Worm (Caenorhabditis elegans) whole organism, L4 larva: Measurements from ENCODE around the gene C33D9.6.
A peak's percentile ranks its signal among the peaks of the same experiment; 100 is the strongest.

ENCODE experiments used
- F26F4.8 ChIP-seq: fragments of 200-800 bp; sonication (Bioruptor generic); conservative IDR thresholded peaks from 2 replicates; pipeline ENCODE4 v1.3.6; 2022; ENCODE audit warnings: missing genetic modification characterization, missing compliant biosample characterization
- F37D6.2 ChIP-seq: sonication (generic microtip); optimal IDR thresholded peaks from 2 replicates; lab custom pipeline; 2016; ENCODE audit warnings: mild to moderate bottlenecking, missing genetic modification characterization, missing compliant biosample characterization
- F44E2.7 ChIP-seq: fragments of 200-800 bp; sonication (Bioruptor generic); IDR thresholded peaks from 2 replicates; pipeline ENCODE4 v2.1.2; 2022; ENCODE audit warnings: missing genetic modification characterization, missing compliant biosample characterization
- T26A8.4 ChIP-seq: fragments of 200-800 bp; sonication (Bioruptor generic); IDR thresholded peaks from 2 replicates; pipeline ENCODE4 v1.3.6; 2022; ENCODE audit warnings: missing genetic modification characterization, missing compliant biosample characterization
- aha-1 ChIP-seq: fragments of 150-350 bp; peaks from one replicate; lab custom pipeline; 2014; ENCODE audit warnings: missing biosample characterization, missing genetic modification characterization
- arid-1 ChIP-seq: fragments of 200-800 bp; sonication (Bioruptor generic); conservative IDR thresholded peaks from 2 replicates; pipeline ENCODE4 v1.3.6; 2022; ENCODE audit warnings: missing genetic modification reagents, missing genetic modification characterization, missing compliant biosample characterization
- ceh-32 ChIP-seq: sonication (generic microtip); optimal IDR thresholded peaks from 2 replicates; lab custom pipeline; 2016; ENCODE audit warnings: mild to moderate bottlenecking, missing genetic modification characterization, missing compliant biosample characterization; ENCODE audit not compliant: poor library complexity
- ceh-62 ChIP-seq: sonication (generic microtip); optimal IDR thresholded peaks from 2 replicates; lab custom pipeline; 2017; ENCODE audit warnings: missing biosample characterization, missing genetic modification characterization
- ces-1 ChIP-seq: fragments of 150-350 bp; sonication (generic microtip); optimal IDR thresholded peaks from 4 replicates; lab custom pipeline; 2014; ENCODE audit warnings: missing biosample characterization, missing genetic modification reagents, missing genetic modification characterization
- ctbp-1 ChIP-seq: fragments of 200-800 bp; sonication (Bioruptor generic); IDR thresholded peaks from 2 replicates; pipeline ENCODE4 v1.3.6; 2022; ENCODE audit warnings: missing genetic modification reagents, missing genetic modification characterization, missing compliant biosample characterization
- daf-19 ChIP-seq: fragments of 200-800 bp; sonication (Bioruptor generic); conservative IDR thresholded peaks from 2 replicates; pipeline ENCODE4 v1.3.6; 2022; ENCODE audit warnings: missing genetic modification characterization, missing compliant biosample characterization
- daf-8 ChIP-seq: fragments of 200-800 bp; sonication (Bioruptor generic); IDR thresholded peaks from 2 replicates; pipeline ENCODE4 v1.3.6; 2022; ENCODE audit warnings: missing genetic modification characterization, missing compliant biosample characterization
- dmd-6 ChIP-seq: fragments of 200-800 bp; sonication (Bioruptor generic); IDR thresholded peaks from 2 replicates; pipeline ENCODE4 v1.3.6; 2022; ENCODE audit warnings: missing genetic modification reagents, missing genetic modification characterization, missing compliant biosample characterization
- egl-27 ChIP-seq: sonication (generic microtip); optimal IDR thresholded peaks from 3 replicates; lab custom pipeline; 2017; ENCODE audit warnings: missing biosample characterization, missing genetic modification reagents, missing genetic modification characterization
- egl-43 ChIP-seq: fragments of 200-800 bp; sonication (Bioruptor generic); IDR thresholded peaks from 2 replicates; pipeline ENCODE4 v1.3.6; 2022; ENCODE audit warnings: missing genetic modification reagents, missing genetic modification characterization, missing compliant biosample characterization
- fkh-10 ChIP-seq: fragments of 150-350 bp; optimal IDR thresholded peaks from 2 replicates; lab custom pipeline; 2014; ENCODE audit warnings: missing biosample characterization, missing genetic modification reagents, missing genetic modification characterization
- hlh-30 ChIP-seq: sonication (generic microtip); optimal IDR thresholded peaks from 2 replicates; lab custom pipeline; 2017; ENCODE audit warnings: antibody characterized with exemption, mild to moderate bottlenecking, missing genetic modification characterization, missing compliant biosample characterization; ENCODE audit not compliant: insufficient read depth
- hmg-1.1 ChIP-seq: fragments of 200-800 bp; sonication (Bioruptor generic); IDR thresholded peaks from 2 replicates; pipeline ENCODE4 v1.3.6; 2022; ENCODE audit warnings: missing genetic modification reagents, missing genetic modification characterization, missing compliant biosample characterization
- jun-1 ChIP-seq: fragments of 150-350 bp; optimal IDR thresholded peaks from 2 replicates; lab custom pipeline; 2014; ENCODE audit warnings: missing biosample characterization, missing genetic modification reagents, missing genetic modification characterization
- lin-13 ChIP-seq: fragments of 150-350 bp; optimal IDR thresholded peaks from 2 replicates; lab custom pipeline; 2014; ENCODE audit warnings: missing biosample characterization, missing genetic modification reagents, missing genetic modification characterization
- lin-15B ChIP-seq: fragments of 150-350 bp; sonication (generic microtip); optimal IDR thresholded peaks from 3 replicates; lab custom pipeline; 2014; ENCODE audit warnings: missing biosample characterization, missing genetic modification characterization
- lsy-2 ChIP-seq, 2 experiments: fragments of 150-350 bp in 1 of 2; sonication (generic microtip) in 1 of 2; optimal IDR thresholded peaks; 2 replicates each; lab custom pipeline; 2014 to 2017; ENCODE audit warnings: missing biosample characterization in 2 of 2, missing genetic modification characterization in 2 of 2
- madf-5 ChIP-seq, 2 experiments: fragments of 200-800 bp; sonication (Bioruptor generic); IDR thresholded peaks; 2 replicates each; pipeline ENCODE4 v1.3.6; 2022; ENCODE audit warnings: missing compliant biosample characterization in 2 of 2, missing genetic modification characterization in 2 of 2
- mdl-1 ChIP-seq, 2 experiments: fragments of 150-350 bp in 1 of 2; sonication (generic microtip) in 1 of 2; optimal IDR thresholded peaks; 2 replicates each; lab custom pipeline; 2014 to 2017; ENCODE audit warnings: missing biosample characterization in 2 of 2, missing genetic modification characterization in 2 of 2
- mdt-29 ChIP-seq: fragments of 200-800 bp; sonication (Bioruptor generic); IDR thresholded peaks from 2 replicates; pipeline ENCODE4 v1.3.6; 2022; ENCODE audit warnings: missing genetic modification reagents, missing genetic modification characterization, missing compliant biosample characterization
- mep-1 ChIP-seq: fragments of 150-350 bp; sonication (generic microtip); optimal IDR thresholded peaks from 3 replicates; lab custom pipeline; 2014; ENCODE audit warnings: missing biosample characterization, missing genetic modification characterization
- mxl-2 ChIP-seq: fragments of 200-800 bp; sonication (Bioruptor generic); conservative IDR thresholded peaks from 2 replicates; pipeline ENCODE4 v1.3.6; 2022; ENCODE audit warnings: missing genetic modification reagents, missing genetic modification characterization, missing compliant biosample characterization
- nhr-237 ChIP-seq: sonication (generic microtip); optimal IDR thresholded peaks from 2 replicates; lab custom pipeline; 2017; ENCODE audit warnings: missing biosample characterization, missing genetic modification characterization
- nhr-28 ChIP-seq: fragments of 150-350 bp; optimal IDR thresholded peaks from 2 replicates; lab custom pipeline; 2014; ENCODE audit warnings: missing biosample characterization, missing genetic modification characterization
- nhr-41 ChIP-seq: fragments of 200-800 bp; sonication (Bioruptor generic); IDR thresholded peaks from 2 replicates; pipeline ENCODE4 v1.3.6; 2022; ENCODE audit warnings: missing genetic modification reagents, missing genetic modification characterization, missing compliant biosample characterization
- nhr-42 ChIP-seq: fragments of 200-800 bp; sonication (Bioruptor generic); IDR thresholded peaks from 2 replicates; pipeline ENCODE4 v1.3.6; 2022; ENCODE audit warnings: missing genetic modification characterization, missing compliant biosample characterization
- nhr-48 ChIP-seq: sonication (generic microtip); optimal IDR thresholded peaks from 2 replicates; lab custom pipeline; 2016; ENCODE audit warnings: mild to moderate bottlenecking, missing genetic modification characterization, missing compliant biosample characterization
- nhr-6 ChIP-seq: fragments of 150-350 bp; optimal IDR thresholded peaks from 2 replicates; lab custom pipeline; 2014; ENCODE audit warnings: missing biosample characterization, missing genetic modification characterization
- nhr-76 ChIP-seq: fragments of 150-350 bp; optimal IDR thresholded peaks from 2 replicates; lab custom pipeline; 2014; ENCODE audit warnings: missing biosample characterization, missing genetic modification characterization
- pha-4 ChIP-seq, 2 experiments: fragments of 150-350 bp in 1 of 2; fragments of 200-800 bp in 1 of 2; sonication (Bioruptor generic) in 1 of 2; IDR thresholded peaks in 1 of 2; optimal IDR thresholded peaks in 1 of 2; 2 replicates each; pipeline versions ENCODE4 v1.3.6 to Lab custom; 2014 to 2022; ENCODE audit warnings: missing genetic modification characterization in 2 of 2, missing genetic modification reagents in 2 of 2, missing biosample characterization in 1 of 2, missing compliant biosample characterization in 1 of 2
- php-3 ChIP-seq: fragments of 200-800 bp; sonication (Bioruptor generic); IDR thresholded peaks from 2 replicates; pipeline ENCODE4 v1.3.6; 2022; ENCODE audit warnings: missing genetic modification reagents, missing genetic modification characterization, missing compliant biosample characterization
- pqm-1 ChIP-seq: sonication (generic microtip); optimal IDR thresholded peaks from 2 replicates; lab custom pipeline; 2017; ENCODE audit warnings: missing biosample characterization, missing genetic modification characterization
- sdz-12 ChIP-seq: fragments of 200-800 bp; sonication (Bioruptor generic); optimal IDR thresholded peaks from 2 replicates; lab custom pipeline; 2018; ENCODE audit warnings: mild to moderate bottlenecking, missing genetic modification characterization, missing compliant biosample characterization
- set-16 ChIP-seq: fragments of 200-800 bp; sonication (Bioruptor generic); IDR thresholded peaks from 2 replicates; pipeline ENCODE4 v1.3.6; 2022; ENCODE audit warnings: missing genetic modification reagents, missing genetic modification characterization, missing compliant biosample characterization
- snpc-1.2 ChIP-seq: fragments of 200-800 bp; sonication (Bioruptor generic); IDR thresholded peaks from 2 replicates; pipeline ENCODE4 v1.3.6; 2022; ENCODE audit warnings: missing genetic modification reagents, missing genetic modification characterization, missing compliant biosample characterization
- snpc-4 ChIP-seq: fragments of 150-350 bp; optimal IDR thresholded peaks from 2 replicates; lab custom pipeline; 2014; ENCODE audit warnings: missing biosample characterization, missing genetic modification characterization
- spr-1 ChIP-seq: sonication (generic microtip); optimal IDR thresholded peaks from 2 replicates; lab custom pipeline; 2016; ENCODE audit warnings: mild to moderate bottlenecking, missing genetic modification characterization, missing compliant biosample characterization
- spr-3 ChIP-seq: fragments of 200-800 bp; sonication (Bioruptor generic); optimal IDR thresholded peaks from 2 replicates; lab custom pipeline; 2018; ENCODE audit warnings: mild to moderate bottlenecking, missing genetic modification characterization, missing compliant biosample characterization
- tra-1 ChIP-seq: fragments of 200-800 bp; sonication (Bioruptor generic); IDR thresholded peaks from 2 replicates; pipeline ENCODE4 v1.3.6; 2022; ENCODE audit warnings: missing genetic modification reagents, missing genetic modification characterization, missing compliant biosample characterization
- unc-130 ChIP-seq: sonication (generic microtip); optimal IDR thresholded peaks from 2 replicates; lab custom pipeline; 2016; ENCODE audit warnings: missing genetic modification reagents, missing genetic modification characterization, missing compliant biosample characterization
- unc-62 ChIP-seq, 3 experiments: fragments of 150-350 bp in 1 of 3; sonication (generic microtip); optimal IDR thresholded peaks in 2 of 3; peaks in 1 of 3; 1 replicate in 1 of 3; 2 replicates in 2 of 3; lab custom pipeline; 2014 to 2017; ENCODE audit warnings: missing biosample characterization in 3 of 3, missing genetic modification characterization in 3 of 3, missing genetic modification reagents in 3 of 3, missing genotype in 1 of 3
- zip-11 ChIP-seq: fragments of 200-800 bp; sonication (Bioruptor generic); IDR thresholded peaks from 2 replicates; pipeline ENCODE4 v1.3.6; 2022; ENCODE audit warnings: missing genetic modification characterization, missing compliant biosample characterization
- zip-2 ChIP-seq: fragments of 150-350 bp; optimal IDR thresholded peaks from 2 replicates; lab custom pipeline; 2014; ENCODE audit warnings: missing biosample characterization, missing genetic modification characterization

C33D9.6 gene

ce11 chrIV:8762471-8762870 is 15.5 kb downstream of the C33D9.6 start (continued):
- TF ChIP-seq madf-5 (GFP tag; IDR thresholded peaks at IDR 0.05; lab: Robert Waterston, UW) (no peak), nhr-6 (tag; lab: Kevin White, UChicago) (peak; percentile 13), mxl-2 (no peak), lin-15B (tag; lab: Kevin White, UChicago) (no peak), dmd-6 (GFP tag; lab: Robert Waterston, UW) (no peak), hlh-30 (tag; lab: Kevin White, UChicago) (peak; percentile 30), tra-1 (GFP tag; lab: Robert Waterston, UW) (no peak), sdz-12 (GFP tag; lab: Kevin White, UChicago) (no peak), set-16 (GFP tag; lab: Robert Waterston, UW) (no peak), lin-13 (GFP tag; lab: Kevin White, UChicago) (no peak), unc-130 (GFP tag; lab: Kevin White, UChicago) (no peak), pha-4 (GFP tag; IDR thresholded peaks at IDR 0.05; lab: Robert Waterston, UW) (no peak), pha-4 (tag; optimal IDR thresholded peaks at IDR 0.05; lab: Kevin White, UChicago) (no peak), F37D6.2 (tag; lab: Kevin White, UChicago) (no peak), nhr-41 (GFP tag; lab: Robert Waterston, UW) (no peak), pqm-1 (tag; lab: Kevin White, UChicago) (no peak), T26A8.4 (GFP tag; lab: Robert Waterston, UW) (no peak), ces-1 (GFP tag; lab: Kevin White, UChicago) (no peak), aha-1 (peak; percentile 32), hmg-1.1 (GFP tag; lab: Robert Waterston, UW) (no peak)

ce11 chrIV:8761896-8762295 is 16.0 kb downstream of the C33D9.6 start, which contains the start of the genes F20C5.11 and klp-11:
Gene F20C5.11 (minus strand): TSS chrIV:8761996.
Gene klp-11 (minus strand): TSS chrIV:8762066.
- TF ChIP-seq mep-1 (tag; lab: Kevin White, UChicago) (no peak), zip-2 (tag; lab: Kevin White, UChicago) (no peak), F26F4.8 (GFP tag; lab: Robert Waterston, UW) (no peak), nhr-28 (tag; lab: Kevin White, UChicago) (no peak), F44E2.7 (GFP tag; lab: Robert Waterston, UW) (no peak), snpc-1.2 (GFP tag; lab: Robert Waterston, UW) (no peak), ceh-32 (tag; lab: Kevin White, UChicago) (no peak)

ce11 chrIV:8758620-8759019 is 19.3 kb downstream of the C33D9.6 start:
- TF ChIP-seq spr-1 (tag; lab: Kevin White, UChicago) (no peak), mdl-1 (tag; optimal IDR thresholded peaks at IDR 0.05; lab: Kevin White, UChicago) (no peak), mdt-29 (no peak), mep-1 (tag; lab: Kevin White, UChicago) (peak; percentile 40), aha-1 (no peak), daf-19 (no peak), ctbp-1 (GFP tag; lab: Robert Waterston, UW) (peak; percentile 75), nhr-76 (tag; lab: Kevin White, UChicago) (no peak), unc-62 (GFP tag; optimal IDR thresholded peaks at IDR 0.05 in 1 of 2; lab: Kevin White, UChicago) (no peak), unc-62 (tag; optimal IDR thresholded peaks at IDR 0.05; lab: Kevin White, UChicago) (no peak), snpc-4 (tag; lab: Kevin White, UChicago) (no peak), ceh-62 (tag; lab: Kevin White, UChicago) (no peak), fkh-10 (GFP tag; lab: Kevin White, UChicago) (peak; percentile 34), nhr-28 (tag; lab: Kevin White, UChicago) (no peak), nhr-237 (tag; lab: Kevin White, UChicago) (no peak), spr-3 (GFP tag; lab: Kevin White, UChicago) (no peak), arid-1 (GFP tag; lab: Robert Waterston, UW) (no peak), hlh-30 (tag; lab: Kevin White, UChicago) (peak; percentile 34), egl-43 (GFP tag; lab: Robert Waterston, UW) (no peak), php-3 (no peak), nhr-42 (GFP tag; lab: Robert Waterston, UW) (no peak), daf-8 (GFP tag; lab: Robert Waterston, UW) (no peak), jun-1 (tag; lab: Kevin White, UChicago) (no peak), zip-11 (GFP tag; lab: Robert Waterston, UW) (no peak), egl-27 (tag; lab: Kevin White, UChicago) (no peak), lsy-2 (tag; optimal IDR thresholded peaks at IDR 0.05; lab: Kevin White, UChicago) (peak in 1 of 2 experiments; percentile 52), nhr-48 (tag; lab: Kevin White, UChicago) (no peak)
